Fruit fly (Drosophila melanogaster): ENCODE measurements around the gene CG2256.
A peak's percentile ranks its signal among the peaks of the same experiment; 100 is the strongest.

CG2256 gene

dm6 chrX:8093722-8094177 lies 6.7 kb upstream of the CG2256 start, which contains the start of gene UbcE2H:
Gene UbcE2H, minus strand, starts transcription at chrX:8094064.
- TF ChIP-seq brk (GFP tag; optimal IDR thresholded peaks at IDR 0.05) (no peak), Abd-B (GFP tag; optimal IDR thresholded peaks at IDR 0.05) (no peak), Rel (GFP tag; optimal IDR thresholded peaks at IDR 0.05) (no peak), Rel (tag; optimal IDR thresholded peaks at IDR 0.05) (peak; percentile 3), Mio (GFP tag; optimal IDR thresholded peaks at IDR 0.05) (no peak), fru (GFP tag; optimal IDR thresholded peaks at IDR 0.05) (peak; percentile 16)

dm6 chrX:8092893-8093721 lies 6.1 kb upstream of the CG2256 start:
- TF ChIP-seq pan (optimal IDR thresholded peaks at IDR 0.05) (no peak), tai (GFP tag; optimal IDR thresholded peaks at IDR 0.05) (peak; percentile 20), N (GFP tag; optimal IDR thresholded peaks at IDR 0.05) (no peak), Rel (GFP tag; optimal IDR thresholded peaks at IDR 0.05) (no peak), Rel (tag; optimal IDR thresholded peaks at IDR 0.05) (peak; percentile 89), OdsH (GFP tag; optimal IDR thresholded peaks at IDR 0.05) (no peak)

- peak; percentile 93 for TF ChIP-seq h (GFP tag; optimal IDR thresholded peaks at IDR 0.05)
- peak; percentile 92 for TF ChIP-seq OdsH (GFP tag; optimal IDR thresholded peaks at IDR 0.05)
- TF ChIP-seq Jra (GFP tag; optimal IDR thresholded peaks at IDR 0.05) = peak; percentile 36
- peak; percentile 68 to 81 for TF ChIP-seq dl (GFP tag; optimal IDR thresholded peaks at IDR 0.05; ENCODE audit: insufficient read depth in 1 of 2, partially characterized antibody in 2 of 2)
- peak; percentile 90 for TF ChIP-seq Dif (GFP tag; optimal IDR thresholded peaks at IDR 0.05; ENCODE audit: partially characterized antibody)
- peak; percentile 89 for TF ChIP-seq fru (GFP tag; optimal IDR thresholded peaks at IDR 0.05)
- TF ChIP-seq jim (GFP tag; optimal IDR thresholded peaks at IDR 0.05) = no peak
- no peak for TF ChIP-seq Myc (optimal IDR thresholded peaks at IDR 0.05)
- no peak for TF ChIP-seq Hr83 (GFP tag; optimal IDR thresholded peaks at IDR 0.05; ENCODE audit: poor library complexity, severe bottlenecking)
- TF ChIP-seq GATAd (GFP tag; optimal IDR thresholded peaks at IDR 0.05) = peak; percentile 9
- TF ChIP-seq Mio (GFP tag; optimal IDR thresholded peaks at IDR 0.05) = no peak
- no peak for TF ChIP-seq pan (optimal IDR thresholded peaks at IDR 0.05)
- TF ChIP-seq dsf (GFP tag; optimal IDR thresholded peaks at IDR 0.05; ENCODE audit: borderline replicate concordance) = peak; percentile 29
- TF ChIP-seq CG9705 (GFP tag; optimal IDR thresholded peaks at IDR 0.05) = peak; percentile 95
- peak; percentile 86 for TF ChIP-seq sv (GFP tag; optimal IDR thresholded peaks at IDR 0.05)
- TF ChIP-seq Rel (GFP tag; optimal IDR thresholded peaks at IDR 0.05) = no peak
- TF ChIP-seq Rel (tag; optimal IDR thresholded peaks at IDR 0.05) = peak; percentile 80
- peak; percentile 81 for TF ChIP-seq brk (GFP tag; optimal IDR thresholded peaks at IDR 0.05)
- TF ChIP-seq br (GFP tag; optimal IDR thresholded peaks at IDR 0.05) = peak; percentile 89
- no peak for TF ChIP-seq N (GFP tag; optimal IDR thresholded peaks at IDR 0.05)
- TF ChIP-seq Hr78 (GFP tag; optimal IDR thresholded peaks at IDR 0.05) = no peak
- TF ChIP-seq ey (GFP tag; optimal IDR thresholded peaks at IDR 0.05) = peak; percentile 86
- TF ChIP-seq rgr (GFP tag; optimal IDR thresholded peaks at IDR 0.05) = peak; percentile 91
- peak; percentile 76 for TF ChIP-seq Dfd (GFP tag; optimal IDR thresholded peaks at IDR 0.05)
- TF ChIP-seq lola (GFP tag; optimal IDR thresholded peaks at IDR 0.05) = no peak
- TF ChIP-seq CrebA (GFP tag; optimal IDR thresholded peaks at IDR 0.05; ENCODE audit: borderline replicate concordance) = no peak
- TF ChIP-seq sage (GFP tag; optimal IDR thresholded peaks at IDR 0.05) = peak; percentile 89
- TF ChIP-seq Sp1 (GFP tag; optimal IDR thresholded peaks at IDR 0.05) = peak; percentile 97
- TF ChIP-seq Vsx2 (GFP tag; optimal IDR thresholded peaks at IDR 0.05; ENCODE audit: partially characterized antibody) = no peak
- peak; percentile 80 for TF ChIP-seq Hnf4 (GFP tag; optimal IDR thresholded peaks at IDR 0.05)
- TF ChIP-seq woc (GFP tag; optimal IDR thresholded peaks at IDR 0.05) = peak; percentile 86
- TF ChIP-seq HLH106 (tag; optimal IDR thresholded peaks at IDR 0.05) = peak; percentile 97
- TF ChIP-seq foxo (GFP tag; optimal IDR thresholded peaks at IDR 0.05) = peak in 1 of 2 experiments; percentile 94
- peak; percentile 53 for TF ChIP-seq CG32264 (GFP tag; optimal IDR thresholded peaks at IDR 0.05)
- peak; percentile 80 for TF ChIP-seq tai (GFP tag; optimal IDR thresholded peaks at IDR 0.05)
- peak; percentile 92 for TF ChIP-seq psq (GFP tag; optimal IDR thresholded peaks at IDR 0.05)
- no peak for TF ChIP-seq usp (GFP tag; optimal IDR thresholded peaks at IDR 0.05)
- TF ChIP-seq Abd-B (GFP tag; optimal IDR thresholded peaks at IDR 0.05) = no peak
- TF ChIP-seq dmrt93B (GFP tag; optimal IDR thresholded peaks at IDR 0.05) = peak; percentile 95
These were observed 5.2 kb upstream of the CG2256 start for dm6 chrX:8092075-8092682.
